Worm (Caenorhabditis elegans): ENCODE results near the gene F49C5.3.

F49C5.3 gene

DNA sequence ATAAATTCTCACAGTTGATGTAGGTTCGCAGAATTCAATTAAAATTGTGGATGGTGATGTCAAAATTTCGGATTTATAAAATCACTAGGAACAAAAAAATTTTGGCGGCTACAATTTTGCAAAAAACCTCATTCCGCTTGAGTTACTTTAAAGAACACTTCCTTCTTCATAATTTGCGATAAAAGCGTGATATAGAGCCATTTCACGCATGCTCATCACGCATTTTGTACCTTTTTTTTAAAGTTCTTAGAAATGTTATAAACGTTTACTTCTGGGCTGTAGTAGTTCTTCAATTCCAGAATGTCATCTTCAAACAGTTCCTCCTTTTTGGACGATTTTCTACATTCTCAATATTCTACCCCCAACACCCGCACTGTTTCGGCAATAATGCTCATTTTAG lies 8.4 kb upstream of the F49C5.3 start, which contains the start of gene srx-119:
Gene srx-119, plus strand, starts transcription at position 301 of the 400 bp plus-strand sequence.
- TF ChIP-seq C16A3.4 (tag; optimal IDR thresholded peaks at IDR 0.05), result no peak
- no peak for TF ChIP-seq nhr-11 (tag; optimal IDR thresholded peaks at IDR 0.05)
- no peak for TF ChIP-seq nhr-76 (tag; optimal IDR thresholded peaks at IDR 0.05)
- no peak for TF ChIP-seq blmp-1 (tag; optimal IDR thresholded peaks at IDR 0.05)
- no peak for TF ChIP-seq sup-37 (GFP tag; optimal IDR thresholded peaks at IDR 0.05)
- TF ChIP-seq unc-62 (GFP tag; optimal IDR thresholded peaks at IDR 0.05), result no peak
- TF ChIP-seq ztf-4 (tag; optimal IDR thresholded peaks at IDR 0.05), result no peak
- no peak for TF ChIP-seq nhr-19 (GFP tag; conservative IDR thresholded peaks at IDR 0.05)
- TF ChIP-seq mef-2 (tag; optimal IDR thresholded peaks at IDR 0.05), result no peak

DNA sequence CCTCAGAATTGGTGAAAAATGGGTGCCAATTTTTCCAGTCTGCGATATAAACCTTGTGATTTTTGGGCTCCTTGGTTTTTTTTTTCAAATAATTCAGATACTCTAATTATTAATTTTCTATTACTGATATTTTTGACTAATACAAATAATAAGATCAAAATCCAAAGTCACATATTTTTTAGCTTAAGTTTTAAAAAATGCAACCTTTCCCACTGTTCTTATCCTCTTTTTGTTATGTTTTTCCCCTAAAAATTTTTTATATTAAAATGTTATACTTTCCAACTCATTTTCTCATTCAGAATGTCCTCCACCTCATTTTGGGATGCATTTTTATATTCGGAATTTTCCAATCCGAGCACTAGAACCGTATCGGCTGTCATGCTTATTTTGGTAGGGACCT lies 5.3 kb upstream of the F49C5.3 start, which contains the start of gene srx-120:
Gene srx-120, plus strand, starts transcription at position 301 of the 400 bp plus-strand sequence.
- TF ChIP-seq nhr-47 (tag; optimal IDR thresholded peaks at IDR 0.05), result no peak
- TF ChIP-seq skn-1 (tag; optimal IDR thresholded peaks at IDR 0.05), result no peak
- TF ChIP-seq isw-1 (GFP tag; IDR thresholded peaks at IDR 0.05), result no peak

DNA sequence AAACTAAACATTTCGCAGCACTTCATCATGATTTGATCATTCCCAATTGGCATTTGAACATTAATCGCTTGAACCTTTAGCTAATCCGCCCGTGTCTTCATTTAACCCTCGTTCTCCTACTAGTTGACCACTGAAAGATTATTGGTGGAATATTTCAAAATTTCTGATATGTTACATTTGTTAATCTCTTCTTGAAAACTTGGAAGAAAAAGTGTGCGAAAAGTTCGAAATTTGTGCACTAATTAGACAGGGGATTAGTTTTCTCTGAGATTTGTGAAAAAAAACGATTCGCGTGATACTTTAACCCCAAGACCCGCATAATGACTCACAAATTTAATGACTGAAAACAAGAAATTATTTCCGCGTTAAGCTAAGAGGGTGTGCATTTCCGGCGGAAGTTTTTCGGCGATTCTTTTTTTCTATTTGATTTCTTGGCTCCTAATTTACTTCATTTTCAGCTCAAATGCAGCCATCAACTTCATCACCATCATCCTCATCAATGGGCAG lies 953 bp upstream of the F49C5.3 start, which contains the start of gene nimk-1:
Gene nimk-1, plus strand, starts transcription at position 457 of the 507 bp plus-strand sequence.
- peak; percentile 64 for TF ChIP-seq dsc-1 (tag; optimal IDR thresholded peaks at IDR 0.05)
- no peak for TF ChIP-seq aly-2 (tag; optimal IDR thresholded peaks at IDR 0.05)

DNA sequence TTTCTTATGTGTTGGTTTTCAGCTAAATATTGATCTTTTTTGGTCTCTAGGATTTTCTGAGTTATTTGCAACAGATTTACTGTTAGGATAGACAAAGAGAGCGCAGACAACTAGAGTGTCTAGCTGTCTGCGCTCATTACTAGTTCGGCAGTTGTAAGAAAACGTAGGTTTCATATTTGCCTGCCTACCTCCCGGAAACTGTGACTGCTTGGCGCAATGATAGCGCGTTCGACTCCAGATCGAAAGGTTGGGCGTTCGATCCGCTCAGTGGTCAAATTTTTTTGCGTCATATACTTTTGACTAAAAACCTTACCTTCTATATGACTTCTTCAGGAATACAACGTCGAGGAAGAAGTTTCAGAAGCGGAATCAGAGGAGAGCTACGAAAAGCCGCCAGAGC lies 3.1 kb downstream of the F49C5.3 start:
- TF ChIP-seq nhr-237 (tag; optimal IDR thresholded peaks at IDR 0.05) (no peak), ztf-4 (tag; optimal IDR thresholded peaks at IDR 0.05) (no peak), lin-14 (GFP tag; optimal IDR thresholded peaks at IDR 0.05) (no peak), snpc-4 (tag; optimal IDR thresholded peaks at IDR 0.05) (no peak), nhr-84 (tag; optimal IDR thresholded peaks at IDR 0.05) (no peak), C34B4.2 (tag; optimal IDR thresholded peaks at IDR 0.05) (no peak), lin-35 (GFP tag; optimal IDR thresholded peaks at IDR 0.05) (no peak), lin-15B (tag; optimal IDR thresholded peaks at IDR 0.05) (no peak), mep-1 (tag; optimal IDR thresholded peaks at IDR 0.05) (no peak), lin-13 (GFP tag; optimal IDR thresholded peaks at IDR 0.05) (no peak)

DNA sequence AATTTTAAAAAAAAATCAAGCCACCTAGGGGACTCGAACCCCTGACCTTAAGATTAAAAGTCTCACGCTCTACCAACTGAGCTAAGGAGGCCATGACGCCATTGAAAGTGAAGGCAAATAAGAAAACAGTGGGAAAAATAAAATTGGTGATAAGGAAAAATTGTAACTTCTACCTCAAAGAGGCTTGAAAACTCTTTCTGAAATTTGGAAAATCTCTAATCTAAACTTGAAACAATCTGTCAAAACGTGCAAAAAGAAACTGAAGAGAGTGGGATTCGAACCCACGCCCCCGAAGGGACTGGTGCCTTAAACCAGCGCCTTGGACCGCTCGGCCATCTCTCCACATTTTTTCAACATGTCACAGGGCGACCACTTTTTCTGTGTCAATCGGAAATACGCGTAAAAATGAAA lies 5.4 kb downstream of the F49C5.3 start:
- TF ChIP-seq snu-23 (GFP tag; optimal IDR thresholded peaks at IDR 0.05) (peak; percentile 18), efl-1 (optimal IDR thresholded peaks at IDR 0.05) (peak in 1 of 2 experiments; percentile 2), efl-1 (GFP tag; optimal IDR thresholded peaks at IDR 0.05 in 1 of 2) (peak in 1 of 2 experiments; percentile 82), nhr-47 (tag; optimal IDR thresholded peaks at IDR 0.05) (peak; percentile 15), elt-2 (tag; optimal IDR thresholded peaks at IDR 0.05) (peak; percentile 24), nhr-90 (tag; optimal IDR thresholded peaks at IDR 0.05; ENCODE audit: poor library complexity) (peak; percentile 68), C16A3.4 (tag; optimal IDR thresholded peaks at IDR 0.05) (peak; percentile 7), lin-35 (GFP tag; optimal IDR thresholded peaks at IDR 0.05) (peak in 1 of 2 experiments; percentile 31), nhr-19 (GFP tag; conservative IDR thresholded peaks at IDR 0.05) (0 out of 2 replicates have a peak, but pooled peaks have one; percentile 11), nhr-71 (tag; optimal IDR thresholded peaks at IDR 0.05) (peak; percentile 31)

DNA sequence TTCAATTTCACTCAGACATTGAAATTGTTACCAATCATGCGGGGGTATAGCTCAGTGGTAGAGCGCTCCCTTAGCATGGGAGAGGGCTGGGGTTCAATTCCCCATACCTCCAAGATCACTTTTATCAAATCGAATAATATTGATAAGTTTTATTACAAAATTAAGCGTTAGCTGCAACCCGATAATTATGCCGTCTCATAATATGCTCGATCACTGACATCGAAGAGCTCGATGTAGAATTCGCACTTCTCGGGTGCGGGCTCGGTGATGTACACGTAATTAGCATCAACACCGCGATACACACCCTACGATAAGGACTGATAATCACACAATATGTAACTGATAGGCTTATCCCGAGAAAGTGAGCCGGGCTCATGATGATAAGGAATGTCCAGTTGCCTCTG lies 6.3 kb downstream of the F49C5.3 start:
- TF ChIP-seq jun-1 (tag; optimal IDR thresholded peaks at IDR 0.05), result no peak
- no peak for TF ChIP-seq lsy-2 (tag; optimal IDR thresholded peaks at IDR 0.05)
- no peak for TF ChIP-seq pag-3 (tag; optimal IDR thresholded peaks at IDR 0.05; ENCODE audit: borderline replicate concordance, insufficient read depth)
- peak; percentile 56 for TF ChIP-seq elt-2 (tag; optimal IDR thresholded peaks at IDR 0.05)
- TF ChIP-seq C04F5.9 (tag; optimal IDR thresholded peaks at IDR 0.05), result no peak
- TF ChIP-seq unc-98 (GFP tag; IDR thresholded peaks at IDR 0.05), result no peak
- no peak for TF ChIP-seq egl-27 (tag; optimal IDR thresholded peaks at IDR 0.05)

All from whole organism, L1 larva.